Fruit fly (Drosophila melanogaster) whole organism, embryonic: Measurements from ENCODE around the gene CG42751.

Experiments used
- Bgb ChIP-seq: fragments of 200-800 bp; sonication (Bioruptor generic); IDR thresholded peaks from 2 replicates; pipeline ENCODE4 v1.3.6; 2022; ENCODE audit warnings: missing biosample characterization, missing genetic modification characterization; ENCODE audit not compliant: partially characterized antibody
- CG1024 ChIP-seq: fragments of 200-800 bp; sonication (Bioruptor generic); IDR thresholded peaks from 2 replicates; pipeline ENCODE4 v1.3.6; 2022; ENCODE audit warnings: missing biosample characterization, missing genetic modification characterization
- CG11247 ChIP-seq: fragments of 200-800 bp; sonication (Bioruptor generic); IDR thresholded peaks from 2 replicates; pipeline ENCODE4 v1.3.6; 2022; ENCODE audit warnings: missing biosample characterization, missing genetic modification characterization
- CG11695 ChIP-seq: fragments of 200-800 bp; sonication (Bioruptor generic); IDR thresholded peaks from 3 replicates; pipeline ENCODE4 v1.3.6; 2022; ENCODE audit warnings: missing biosample characterization, missing genetic modification characterization
- CG15073 ChIP-seq: fragments of 200-800 bp; sonication (Bioruptor generic); optimal IDR thresholded peaks from 2 replicates; lab custom pipeline; 2016; ENCODE audit warnings: missing biosample characterization, missing genetic modification characterization
- CG1647 ChIP-seq: fragments of 200-800 bp; sonication (Bioruptor generic); optimal IDR thresholded peaks from 3 replicates; lab custom pipeline; 2016; ENCODE audit warnings: missing biosample characterization, missing genetic modification characterization
- CG17328 ChIP-seq: fragments of 200-800 bp; sonication (Bioruptor generic); IDR thresholded peaks from 2 replicates; pipeline ENCODE4 v1.3.6; 2022; ENCODE audit warnings: missing biosample characterization, missing genetic modification characterization
- CG17912 ChIP-seq: fragments of 200-800 bp; sonication (Bioruptor generic); optimal IDR thresholded peaks from 2 replicates; lab custom pipeline; 2018; ENCODE audit warnings: missing biosample characterization, mild to moderate bottlenecking, missing genetic modification characterization
- CG1832 ChIP-seq: fragments of 200-800 bp; sonication (Bioruptor generic); optimal IDR thresholded peaks from 2 replicates; lab custom pipeline; 2017; ENCODE audit warnings: missing biosample characterization, mild to moderate bottlenecking, missing genetic modification characterization, inconsistent platforms
- CG2199 ChIP-seq: fragments of 200-800 bp; sonication (Bioruptor generic); IDR thresholded peaks from 3 replicates; pipeline ENCODE4 v1.3.6; 2022; ENCODE audit warnings: missing biosample characterization, missing genetic modification characterization
- CG32532 ChIP-seq: fragments of 200-800 bp; sonication (Bioruptor generic); IDR thresholded peaks from 2 replicates; pipeline ENCODE4 v1.3.6; 2022; ENCODE audit warnings: missing biosample characterization, missing genetic modification characterization
- CG4707 ChIP-seq: fragments of 200-800 bp; sonication (Bioruptor generic); optimal IDR thresholded peaks from 2 replicates; lab custom pipeline; 2018; ENCODE audit warnings: missing biosample characterization, mild to moderate bottlenecking, missing genetic modification characterization, moderate library complexity
- CG5953 ChIP-seq: fragments of 200-800 bp; sonication (Bioruptor generic); IDR thresholded peaks from 2 replicates; pipeline ENCODE4 v1.3.6; 2022; ENCODE audit warnings: missing biosample characterization, missing genetic modification characterization
- CG6654 ChIP-seq: fragments of 200-800 bp; sonication (Bioruptor generic); optimal IDR thresholded peaks from 2 replicates; lab custom pipeline; 2017; ENCODE audit warnings: missing biosample characterization, mild to moderate bottlenecking, missing genetic modification characterization
- CG7357 ChIP-seq: fragments of 200-800 bp; sonication (Bioruptor generic); IDR thresholded peaks from 3 replicates; pipeline ENCODE4 v1.3.6; 2022; ENCODE audit warnings: missing biosample characterization, missing genetic modification characterization
- CG8359 ChIP-seq: fragments of 200-800 bp; sonication (Bioruptor generic); optimal IDR thresholded peaks from 2 replicates; lab custom pipeline; 2017; ENCODE audit warnings: missing biosample characterization, mild to moderate bottlenecking, missing genetic modification characterization, borderline replicate concordance
- CkIIα-i1 ChIP-seq: fragments of 200-800 bp; sonication (Bioruptor generic); IDR thresholded peaks from 2 replicates; pipeline ENCODE4 v1.3.6; 2022; ENCODE audit warnings: missing biosample characterization, missing genetic modification characterization
- Dll ChIP-seq: fragments of 200-800 bp; sonication (Bioruptor generic); IDR thresholded peaks from 4 replicates; pipeline ENCODE4 v1.3.6; 2022; ENCODE audit warnings: missing biosample characterization, missing genetic modification characterization; ENCODE audit not compliant: partially characterized antibody
- Doc2 ChIP-seq: fragments of 200-800 bp; sonication (Bioruptor generic); IDR thresholded peaks from 2 replicates; pipeline ENCODE4 v1.3.6; 2022; ENCODE audit warnings: missing biosample characterization, missing genetic modification characterization
- E2f1 ChIP-seq: fragments of 200-800 bp; sonication (Bioruptor generic); IDR thresholded peaks from 2 replicates; pipeline ENCODE4 v1.3.6; 2022; ENCODE audit warnings: missing biosample characterization, missing genetic modification characterization
- Fer2 ChIP-seq: fragments of 200-800 bp; sonication (Bioruptor generic); optimal IDR thresholded peaks from 2 replicates; lab custom pipeline; 2018; ENCODE audit warnings: missing biosample characterization, mild to moderate bottlenecking, missing genetic modification characterization, moderate library complexity
- Gug ChIP-seq: fragments of 200-800 bp; sonication (Bioruptor generic); IDR thresholded peaks from 4 replicates; pipeline ENCODE4 v1.3.6; 2022; ENCODE audit warnings: missing biosample characterization, missing genetic modification characterization
- HmgD ChIP-seq: fragments of 200-800 bp; sonication (Bioruptor generic); optimal IDR thresholded peaks from 3 replicates; lab custom pipeline; 2016; ENCODE audit warnings: missing biosample characterization, missing genetic modification characterization
- Six4 ChIP-seq: fragments of 200-800 bp; sonication (Bioruptor generic); optimal IDR thresholded peaks from 2 replicates; lab custom pipeline; 2016; ENCODE audit warnings: missing biosample characterization, missing genetic modification characterization
- Tbp ChIP-seq: fragments of >200 bp; optimal IDR thresholded peaks from 2 replicates; lab custom pipeline; 2018; ENCODE audit warnings: missing biosample characterization, missing genetic modification characterization
- Trl ChIP-seq, 3 experiments: fragments of >200 bp in 2 of 3; fragments of 200-800 bp in 1 of 3; sonication (Bioruptor generic) in 1 of 3; optimal IDR thresholded peaks; 2 replicates in 1 of 3; 3 replicates in 2 of 3; lab custom pipeline; 2016 to 2017; ENCODE audit warnings: missing biosample characterization in 1 of 3, missing genetic modification characterization in 1 of 3
- al ChIP-seq: fragments of 200-800 bp; sonication (Bioruptor generic); IDR thresholded peaks from 2 replicates; pipeline ENCODE4 v1.3.6; 2022; ENCODE audit warnings: missing biosample characterization, missing genetic modification characterization
- ara ChIP-seq: fragments of 200-800 bp; sonication (Bioruptor generic); IDR thresholded peaks from 2 replicates; pipeline ENCODE4 v1.3.6; 2022; ENCODE audit warnings: missing biosample characterization, missing genetic modification characterization
- bbx ChIP-seq: fragments of 200-800 bp; sonication (Bioruptor generic); IDR thresholded peaks from 2 replicates; pipeline ENCODE4 v1.3.6; 2022; ENCODE audit warnings: missing biosample characterization, missing genetic modification characterization; ENCODE audit not compliant: partially characterized antibody
- bcd ChIP-seq: fragments of 200-800 bp; sonication (Bioruptor generic); optimal IDR thresholded peaks from 2 replicates; lab custom pipeline; 2017; ENCODE audit warnings: missing biosample characterization, mild to moderate bottlenecking, missing genetic modification characterization
- bowl ChIP-seq: fragments of 200-800 bp; sonication (Bioruptor generic); IDR thresholded peaks from 2 replicates; pipeline ENCODE4 v1.3.6; 2022; ENCODE audit warnings: missing biosample characterization, missing genetic modification characterization
- bsh ChIP-seq, 2 experiments: fragments of 200-800 bp; sonication (Bioruptor generic); optimal IDR thresholded peaks; 2 replicates each; lab custom pipeline; 2017 to 2018; ENCODE audit warnings: mild to moderate bottlenecking in 2 of 2, missing biosample characterization in 2 of 2, missing genetic modification characterization in 2 of 2, moderate library complexity in 1 of 2
- crol ChIP-seq: fragments of 200-800 bp; sonication (Bioruptor generic); IDR thresholded peaks from 2 replicates; pipeline ENCODE4 v1.3.6; 2022; ENCODE audit warnings: missing biosample characterization, missing genetic modification characterization
- cwo ChIP-seq: fragments of 200-800 bp; sonication (Bioruptor generic); optimal IDR thresholded peaks from 3 replicates; lab custom pipeline; 2017; ENCODE audit warnings: missing biosample characterization, missing genetic modification characterization, mild to moderate bottlenecking, moderate library complexity, missing genetic modification reagents
- dati ChIP-seq: fragments of 200-800 bp; sonication (Bioruptor generic); IDR thresholded peaks from 2 replicates; pipeline ENCODE4 v1.3.6; 2022; ENCODE audit warnings: missing biosample characterization, missing genetic modification characterization
- dmrt99B ChIP-seq: fragments of 200-800 bp; sonication (Bioruptor generic); optimal IDR thresholded peaks from 2 replicates; lab custom pipeline; 2018; ENCODE audit warnings: missing biosample characterization, mild to moderate bottlenecking, missing genetic modification characterization, moderate library complexity
- en ChIP-seq: fragments of 200-800 bp; sonication (Bioruptor generic); optimal IDR thresholded peaks from 2 replicates; lab custom pipeline; 2016; ENCODE audit warnings: missing biosample characterization, missing genetic modification characterization
- fru ChIP-seq: fragments of >200 bp; optimal IDR thresholded peaks from 2 replicates; lab custom pipeline; 2017
- gsb-n ChIP-seq: fragments of 200-800 bp; sonication (Bioruptor generic); optimal IDR thresholded peaks from 3 replicates; lab custom pipeline; 2018; ENCODE audit warnings: missing biosample characterization, mild to moderate bottlenecking, missing genetic modification characterization
- ham ChIP-seq: fragments of 200-800 bp; sonication (Bioruptor generic); IDR thresholded peaks from 2 replicates; pipeline ENCODE4 v1.3.6; 2022; ENCODE audit warnings: missing biosample characterization, missing genetic modification characterization
- lmd ChIP-seq: fragments of 200-800 bp; sonication (Bioruptor generic); IDR thresholded peaks from 2 replicates; pipeline ENCODE4 v1.3.6; 2022; ENCODE audit warnings: missing biosample characterization, missing genetic modification characterization
- oc ChIP-seq: fragments of 200-800 bp; sonication (Bioruptor generic); optimal IDR thresholded peaks from 2 replicates; lab custom pipeline; 2018; ENCODE audit warnings: missing biosample characterization, mild to moderate bottlenecking, missing genetic modification characterization, moderate library complexity
- org-1 ChIP-seq: fragments of 200-800 bp; sonication (Bioruptor generic); optimal IDR thresholded peaks from 2 replicates; lab custom pipeline; 2017; ENCODE audit warnings: missing biosample characterization, missing genetic modification characterization
- pita ChIP-seq: fragments of 200-800 bp; sonication (Bioruptor generic); optimal IDR thresholded peaks from 2 replicates; lab custom pipeline; 2017; ENCODE audit warnings: missing biosample characterization, mild to moderate bottlenecking, missing genetic modification characterization
- pnt ChIP-seq: fragments of 200-800 bp; sonication (Bioruptor generic); optimal IDR thresholded peaks from 3 replicates; lab custom pipeline; 2016; ENCODE audit warnings: missing biosample characterization, missing genetic modification characterization
- pum ChIP-seq: fragments of 200-800 bp; sonication (Bioruptor generic); optimal IDR thresholded peaks from 2 replicates; lab custom pipeline; 2016; ENCODE audit warnings: missing biosample characterization, missing genetic modification characterization
- ranshi ChIP-seq: fragments of 200-800 bp; sonication (Bioruptor generic); IDR thresholded peaks from 2 replicates; pipeline ENCODE4 v1.3.6; 2022; ENCODE audit warnings: missing biosample characterization, missing genetic modification characterization
- rib ChIP-seq: fragments of 200-800 bp; sonication (Bioruptor generic); IDR thresholded peaks from 2 replicates; pipeline ENCODE4 v1.3.6; 2022; ENCODE audit warnings: missing biosample characterization, missing genetic modification characterization
- sens ChIP-seq: fragments of 200-800 bp; sonication (Bioruptor generic); peaks from one replicate; lab custom pipeline; 2016; ENCODE audit warnings: missing biosample characterization, missing genetic modification characterization
- slbo ChIP-seq: fragments of 200-800 bp; sonication (Bioruptor generic); IDR thresholded peaks from 2 replicates; pipeline ENCODE4 v1.3.6; 2022; ENCODE audit warnings: missing biosample characterization, missing genetic modification characterization
- sna ChIP-seq: fragments of 200-800 bp; sonication (Bioruptor generic); IDR thresholded peaks from 2 replicates; pipeline ENCODE4 v1.3.6; 2022; ENCODE audit warnings: missing biosample characterization, missing genetic modification characterization; ENCODE audit not compliant: partially characterized antibody

CG42751 gene

DNA sequence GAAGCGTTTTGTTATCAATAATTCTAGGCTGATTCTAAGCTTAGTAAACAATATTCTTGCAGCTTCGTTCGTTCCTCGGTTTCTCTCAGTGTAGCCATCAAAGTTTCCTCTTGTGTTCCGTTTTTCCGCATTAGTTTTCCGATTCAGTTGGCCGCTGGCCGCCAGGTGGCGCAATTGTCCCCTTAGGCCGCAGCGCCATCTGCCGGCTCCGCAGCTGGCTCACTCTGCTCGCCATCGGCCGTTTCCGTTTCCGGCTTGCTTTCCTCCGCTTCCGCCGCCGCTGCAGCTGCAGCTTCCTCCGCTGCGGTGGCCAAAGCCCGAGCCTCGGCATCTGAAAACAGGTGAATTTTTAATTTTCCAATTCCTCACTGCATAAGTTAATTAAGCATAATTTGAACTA, 36.9 kb upstream of the CG42751 start (continued):
- peak; percentile 88 for TF ChIP-seq oc (tag; lab: Kevin White, UChicago)
- peak; percentile 85 for TF ChIP-seq CG1647 (GFP tag; lab: Kevin White, UChicago)
- peak; percentile 87 for TF ChIP-seq dmrt99B (tag; lab: Kevin White, UChicago)
- peak; percentile 91 for TF ChIP-seq gsb-n (tag; lab: Kevin White, UChicago)
- TF ChIP-seq Six4: peak; percentile 96
- no peak for TF ChIP-seq bbx (GFP tag; lab: Robert Waterston, UW)
- TF ChIP-seq CG5953: peak; percentile 96
- TF ChIP-seq Doc2: no peak
- TF ChIP-seq crol (GFP tag; lab: Robert Waterston, UW): peak; percentile 90
- TF ChIP-seq CG15073 (GFP tag; lab: Kevin White, UChicago): peak; percentile 74
- TF ChIP-seq org-1 (GFP tag; lab: Kevin White, UChicago): peak; percentile 91
- no peak for TF ChIP-seq Tbp (GFP tag; lab: Kevin White, UChicago)
- TF ChIP-seq al: 0 out of 2 replicates have a peak, but pooled peaks have one; percentile 37
- peak; percentile 74 for TF ChIP-seq CkIIα-i1 (GFP tag; lab: Robert Waterston, UW)
- TF ChIP-seq ranshi: peak; percentile 89
- TF ChIP-seq CG32532 (GFP tag; lab: Robert Waterston, UW): peak; percentile 90
- TF ChIP-seq CG2199 (GFP tag; lab: Robert Waterston, UW): peak; percentile 98
- TF ChIP-seq bsh (GFP tag; optimal IDR thresholded peaks at IDR 0.05; lab: Kevin White, UChicago): peak; percentile 51 to 93
- TF ChIP-seq pita (GFP tag; lab: Kevin White, UChicago): no peak
- TF ChIP-seq lmd (GFP tag; lab: Robert Waterston, UW): peak; percentile 78
- peak; percentile 68; the same call in 1 of the 2 replicates for TF ChIP-seq bowl
- TF ChIP-seq CG11695 (GFP tag; lab: Robert Waterston, UW): peak; percentile 86
- peak; percentile 76 for TF ChIP-seq cwo (GFP tag; lab: Kevin White, UChicago)
- TF ChIP-seq HmgD (GFP tag; lab: Kevin White, UChicago): peak; percentile 90
- peak; percentile 94 for TF ChIP-seq CG1024 (GFP tag; lab: Robert Waterston, UW)
- peak; percentile 97 for TF ChIP-seq bcd (GFP tag; lab: Kevin White, UChicago)
- peak; percentile 99 for TF ChIP-seq sens (GFP tag; lab: Kevin White, UChicago)
- peak; percentile 98 for TF ChIP-seq en (GFP tag; lab: Kevin White, UChicago)
- TF ChIP-seq CG6654: peak; percentile 92
- TF ChIP-seq fru (lab: Kevin White, UChicago): no peak
- peak; percentile 86 for TF ChIP-seq pum (GFP tag; lab: Kevin White, UChicago)
- TF ChIP-seq CG11247 (GFP tag; lab: Robert Waterston, UW): peak; percentile 90
- peak; percentile 63; the same call in 2 of the 3 replicates for TF ChIP-seq CG7357
- no peak for TF ChIP-seq Dll (GFP tag; lab: Robert Waterston, UW)
- peak; percentile 85 for TF ChIP-seq E2f1 (GFP tag; lab: Robert Waterston, UW)
- no peak; the same call in 1 of the 2 replicates for TF ChIP-seq Bgb (GFP tag; lab: Robert Waterston, UW)
- TF ChIP-seq Gug (GFP tag; lab: Robert Waterston, UW): peak; percentile 87
- TF ChIP-seq slbo (GFP tag; lab: Robert Waterston, UW): peak; percentile 82
- peak; percentile 96 for TF ChIP-seq CG4707 (GFP tag; lab: Kevin White, UChicago)
- TF ChIP-seq dati: peak; percentile 95
- peak; percentile 95 for TF ChIP-seq CG17912 (GFP tag; lab: Kevin White, UChicago)
- peak; percentile 58; the same call in 1 of the 2 replicates for TF ChIP-seq ham (GFP tag; lab: Robert Waterston, UW)
- TF ChIP-seq CG1832 (GFP tag; lab: Kevin White, UChicago): peak; percentile 32
- TF ChIP-seq Fer2 (tag; lab: Kevin White, UChicago): peak; percentile 77
- peak; percentile 97 for TF ChIP-seq CG17328 (GFP tag; lab: Robert Waterston, UW)
- no peak for TF ChIP-seq sna (GFP tag; lab: Robert Waterston, UW)
- peak; percentile 77 for TF ChIP-seq pnt (GFP tag; lab: Kevin White, UChicago)
- 0 out of 2 replicates have a peak, but pooled peaks have one; percentile 19 for TF ChIP-seq rib (GFP tag; lab: Robert Waterston, UW)
- TF ChIP-seq CG8359 (GFP tag; lab: Kevin White, UChicago): peak; percentile 95
- TF ChIP-seq Trl (optimal IDR thresholded peaks at IDR 0.05; lab: Kevin White, UChicago): no peak
- TF ChIP-seq Trl (GFP tag; optimal IDR thresholded peaks at IDR 0.05; lab: Kevin White, UChicago): peak; percentile 93
- TF ChIP-seq ara (GFP tag; lab: Robert Waterston, UW): peak; percentile 90
